Worm (Caenorhabditis elegans) whole organism, L4 larva: ENCODE measurements around the gene C05G5.3.

Source experiments
- R02D3.7 ChIP-seq: fragments of 150-350 bp; sonication (generic microtip); optimal IDR thresholded peaks from 3 replicates; lab custom pipeline; 2014; ENCODE audit warnings: missing biosample characterization, missing genetic modification characterization
- daf-12 ChIP-seq: fragments of 150-350 bp; optimal IDR thresholded peaks from 2 replicates; lab custom pipeline; 2014; ENCODE audit warnings: missing biosample characterization, missing genetic modification reagents, missing genetic modification characterization
- egl-27 ChIP-seq: sonication (generic microtip); optimal IDR thresholded peaks from 3 replicates; lab custom pipeline; 2017; ENCODE audit warnings: missing biosample characterization, missing genetic modification reagents, missing genetic modification characterization
- lin-39 ChIP-seq: fragments of 150-350 bp; optimal IDR thresholded peaks from 2 replicates; lab custom pipeline; 2014; ENCODE audit warnings: missing biosample characterization, missing genetic modification reagents, missing genetic modification characterization
- mdl-1 ChIP-seq, 2 experiments: fragments of 150-350 bp in 1 of 2; sonication (generic microtip) in 1 of 2; optimal IDR thresholded peaks; 2 replicates each; lab custom pipeline; 2014 to 2017; ENCODE audit warnings: missing biosample characterization in 2 of 2, missing genetic modification characterization in 2 of 2
- nhr-28 ChIP-seq: fragments of 150-350 bp; optimal IDR thresholded peaks from 2 replicates; lab custom pipeline; 2014; ENCODE audit warnings: missing biosample characterization, missing genetic modification characterization
- nhr-77 ChIP-seq: fragments of 150-350 bp; optimal IDR thresholded peaks from 2 replicates; lab custom pipeline; 2014; ENCODE audit warnings: missing biosample characterization, missing genetic modification characterization
- pqm-1 ChIP-seq: sonication (generic microtip); optimal IDR thresholded peaks from 2 replicates; lab custom pipeline; 2017; ENCODE audit warnings: missing biosample characterization, missing genetic modification characterization
- rbr-2 ChIP-seq: sonication (generic microtip); optimal IDR thresholded peaks from 2 replicates; lab custom pipeline; 2016; ENCODE audit warnings: missing genotype, missing genetic modification characterization, missing compliant biosample characterization
- ztf-7 ChIP-seq: fragments of 150-350 bp; optimal IDR thresholded peaks from 2 replicates; lab custom pipeline; 2014; ENCODE audit warnings: missing biosample characterization, missing genetic modification characterization

DNA sequence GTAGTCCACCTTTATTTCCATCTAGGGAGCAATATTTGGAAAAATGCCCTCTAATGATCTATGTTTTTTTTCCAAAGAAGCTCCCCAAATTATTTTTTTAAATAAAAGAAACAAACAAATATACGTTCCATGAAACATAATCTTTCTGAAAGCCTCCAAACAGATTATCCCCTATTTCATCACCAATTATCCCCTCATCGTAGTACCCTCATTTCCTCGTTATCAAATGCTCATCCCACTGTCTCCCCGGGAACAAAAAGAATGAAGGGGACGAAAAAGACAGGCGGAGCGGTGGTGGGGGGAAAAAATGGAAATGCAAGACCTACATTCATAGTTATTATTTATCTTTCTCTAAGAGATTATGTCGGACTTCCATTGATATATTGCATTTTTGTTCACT is 45.6 kb upstream of the C05G5.3 start:
- TF ChIP-seq R02D3.7 (tag; lab: Kevin White, UChicago) (no peak), lin-39 (tag; lab: Kevin White, UChicago) (no peak), nhr-77 (tag; lab: Kevin White, UChicago) (no peak), daf-12 (no peak), pqm-1 (tag; lab: Kevin White, UChicago) (no peak), ztf-7 (tag; lab: Kevin White, UChicago) (no peak), nhr-28 (tag; lab: Kevin White, UChicago) (no peak), rbr-2 (tag; lab: Kevin White, UChicago) (no peak), mdl-1 (tag; optimal IDR thresholded peaks at IDR 0.05; lab: Kevin White, UChicago) (no peak), egl-27 (tag; lab: Kevin White, UChicago) (no peak)
